Fruit fly (Drosophila melanogaster) whole organism, prepupa: ENCODE results near the gene CG7810.

Experiments used
- Blimp-1 ChIP-seq: fragments of 200-800 bp; sonication (Bioruptor generic); optimal IDR thresholded peaks from 3 replicates; lab custom pipeline; 2017; ENCODE audit warnings: missing biosample characterization, missing genetic modification characterization, mild to moderate bottlenecking, moderate library complexity, missing genetic modification reagents
- CG10631 ChIP-seq: fragments of 200-800 bp; sonication (Bioruptor generic); optimal IDR thresholded peaks from 2 replicates; lab custom pipeline; 2016; ENCODE audit warnings: missing biosample characterization, missing genetic modification characterization
- CG10669 ChIP-seq: fragments of 200-800 bp; sonication (Bioruptor generic); optimal IDR thresholded peaks from 3 replicates; lab custom pipeline; 2018; ENCODE audit warnings: missing biosample characterization, mild to moderate bottlenecking, missing genetic modification characterization, moderate library complexity
- CG11294 ChIP-seq: fragments of 200-800 bp; sonication (Bioruptor generic); IDR thresholded peaks from 2 replicates; pipeline ENCODE4 v1.3.6; 2022; ENCODE audit warnings: missing biosample characterization, missing genetic modification characterization
- CG11762 ChIP-seq: fragments of 200-800 bp; sonication (Bioruptor generic); optimal IDR thresholded peaks from 3 replicates; lab custom pipeline; 2016; ENCODE audit warnings: missing biosample characterization, missing genetic modification characterization; ENCODE audit not compliant: insufficient read depth
- CG11902 ChIP-seq: fragments of 200-800 bp; sonication (Bioruptor generic); optimal IDR thresholded peaks from 3 replicates; lab custom pipeline; 2016; ENCODE audit warnings: missing biosample characterization, missing genetic modification characterization
- CG15336 ChIP-seq: fragments of 200-800 bp; sonication (Bioruptor generic); IDR thresholded peaks from 2 replicates; pipeline ENCODE4 v1.3.6; 2022; ENCODE audit warnings: missing biosample characterization, missing genetic modification characterization
- CG16779 ChIP-seq: fragments of 200-800 bp; sonication (Bioruptor generic); optimal IDR thresholded peaks from 3 replicates; lab custom pipeline; 2017; ENCODE audit warnings: missing biosample characterization, mild to moderate bottlenecking, missing genetic modification characterization
- CG31627 ChIP-seq: fragments of 200-800 bp; sonication (Bioruptor generic); optimal IDR thresholded peaks from 3 replicates; lab custom pipeline; 2016; ENCODE audit warnings: missing biosample characterization, missing genetic modification characterization
- CG32006 ChIP-seq: fragments of 200-800 bp; sonication (Bioruptor generic); optimal IDR thresholded peaks from 3 replicates; lab custom pipeline; 2017; ENCODE audit warnings: missing biosample characterization, mild to moderate bottlenecking, missing genetic modification characterization
- CG3919 ChIP-seq: fragments of 200-800 bp; sonication (Bioruptor generic); optimal IDR thresholded peaks from 3 replicates; lab custom pipeline; 2016; ENCODE audit warnings: missing biosample characterization, missing genetic modification characterization
- CG6163 ChIP-seq: fragments of 200-800 bp; sonication (Bioruptor generic); IDR thresholded peaks from 3 replicates; pipeline ENCODE4 v1.3.6; 2022; ENCODE audit warnings: missing biosample characterization, missing genetic modification characterization
- CG6792 ChIP-seq: fragments of 200-800 bp; sonication (Bioruptor generic); optimal IDR thresholded peaks from 3 replicates; lab custom pipeline; 2016; ENCODE audit warnings: missing biosample characterization, missing genetic modification characterization
- CG6808 ChIP-seq: fragments of 200-800 bp; sonication (Bioruptor generic); optimal IDR thresholded peaks from 3 replicates; lab custom pipeline; 2017; ENCODE audit warnings: missing biosample characterization, missing genetic modification characterization, mild to moderate bottlenecking, moderate library complexity, missing genetic modification reagents
- CG7368 ChIP-seq: fragments of 200-800 bp; sonication (Bioruptor generic); optimal IDR thresholded peaks from 3 replicates; lab custom pipeline; 2016; ENCODE audit warnings: missing biosample characterization, missing genetic modification characterization
- CG8632 ChIP-seq: fragments of 200-800 bp; sonication (Bioruptor generic); optimal IDR thresholded peaks from 3 replicates; lab custom pipeline; 2016; ENCODE audit warnings: missing biosample characterization, missing genetic modification characterization
- CG9139 ChIP-seq: fragments of 200-800 bp; sonication (Bioruptor generic); optimal IDR thresholded peaks from 3 replicates; lab custom pipeline; 2017; ENCODE audit warnings: missing biosample characterization, mild to moderate bottlenecking, missing genetic modification characterization
- Eip75B ChIP-seq: fragments of 200-800 bp; sonication (Bioruptor generic); optimal IDR thresholded peaks from 3 replicates; lab custom pipeline; 2016; ENCODE audit warnings: missing biosample characterization, missing genetic modification characterization
- Eip78C ChIP-seq: fragments of 200-800 bp; sonication (Bioruptor generic); peaks from one replicate; lab custom pipeline; 2016; ENCODE audit warnings: missing biosample characterization, missing genetic modification characterization
- Eip93F ChIP-seq: fragments of 200-800 bp; sonication (Bioruptor generic); optimal IDR thresholded peaks from 2 replicates; lab custom pipeline; 2016; ENCODE audit warnings: missing biosample characterization, mild to moderate bottlenecking, missing genetic modification characterization
- Ets96B ChIP-seq: fragments of 200-800 bp; optimal IDR thresholded peaks from 2 replicates; lab custom pipeline; 2019; ENCODE audit warnings: missing biosample characterization, mild to moderate bottlenecking, missing genetic modification characterization, moderate library complexity
- Hr38 ChIP-seq: sonication (Bioruptor generic); optimal IDR thresholded peaks from 2 replicates; lab custom pipeline; 2016; ENCODE audit warnings: missing biosample characterization, missing genetic modification characterization
- Hr39 ChIP-seq: fragments of 200-800 bp; sonication (Bioruptor generic); optimal IDR thresholded peaks from 2 replicates; lab custom pipeline; 2016; ENCODE audit warnings: missing biosample characterization, missing genetic modification characterization
- Hr4 ChIP-seq: fragments of 200-800 bp; sonication (Bioruptor generic); optimal IDR thresholded peaks from 3 replicates; lab custom pipeline; 2016; ENCODE audit warnings: missing biosample characterization, missing genetic modification characterization
- Met ChIP-seq: fragments of 200-800 bp; sonication (Bioruptor generic); optimal IDR thresholded peaks from 3 replicates; lab custom pipeline; 2016; ENCODE audit warnings: missing biosample characterization, missing genetic modification characterization
- OdsH ChIP-seq: fragments of 200-800 bp; sonication (Bioruptor generic); optimal IDR thresholded peaks from 3 replicates; lab custom pipeline; 2016; ENCODE audit warnings: missing biosample characterization, missing genetic modification characterization
- Smox ChIP-seq: fragments of 200-800 bp; sonication (Bioruptor generic); optimal IDR thresholded peaks from 3 replicates; lab custom pipeline; 2016; ENCODE audit warnings: missing biosample characterization, missing genetic modification characterization
- Sox102F ChIP-seq: fragments of 200-800 bp; sonication (Bioruptor generic); optimal IDR thresholded peaks from 2 replicates; lab custom pipeline; 2016; ENCODE audit warnings: missing biosample characterization, mild to moderate bottlenecking, missing genetic modification characterization
- Sox14 ChIP-seq: fragments of 200-800 bp; sonication (Bioruptor generic); optimal IDR thresholded peaks from 3 replicates; lab custom pipeline; 2016; ENCODE audit warnings: missing biosample characterization, missing genetic modification characterization
- Sox15 ChIP-seq: fragments of 200-800 bp; sonication (Bioruptor generic); optimal IDR thresholded peaks from 3 replicates; lab custom pipeline; 2016; ENCODE audit warnings: missing biosample characterization, missing genetic modification characterization
- achi ChIP-seq: fragments of 200-800 bp; sonication (Bioruptor generic); optimal IDR thresholded peaks from 3 replicates; lab custom pipeline; 2016; ENCODE audit warnings: missing biosample characterization, missing genetic modification characterization
- acj6 ChIP-seq: fragments of 200-800 bp; sonication (Bioruptor generic); optimal IDR thresholded peaks from 3 replicates; lab custom pipeline; 2016; ENCODE audit warnings: missing biosample characterization, missing genetic modification characterization
- cyc ChIP-seq: fragments of 200-800 bp; sonication (Bioruptor generic); optimal IDR thresholded peaks from 3 replicates; lab custom pipeline; 2016; ENCODE audit warnings: missing biosample characterization, missing genetic modification characterization
- dac ChIP-seq: fragments of 200-800 bp; sonication (Bioruptor generic); optimal IDR thresholded peaks from 2 replicates; lab custom pipeline; 2017; ENCODE audit warnings: missing biosample characterization, mild to moderate bottlenecking, missing genetic modification characterization
- eg ChIP-seq: fragments of 200-800 bp; sonication (Bioruptor generic); IDR thresholded peaks from 3 replicates; pipeline ENCODE4 v1.3.6; 2022; ENCODE audit warnings: missing biosample characterization, missing genetic modification characterization
- fkh ChIP-seq: fragments of 200-800 bp; sonication (Bioruptor generic); optimal IDR thresholded peaks from 3 replicates; lab custom pipeline; 2017; ENCODE audit warnings: missing biosample characterization, mild to moderate bottlenecking, missing genetic modification characterization, moderate library complexity
- lz ChIP-seq: fragments of 200-800 bp; sonication (Bioruptor generic); optimal IDR thresholded peaks from 3 replicates; lab custom pipeline; 2016; ENCODE audit warnings: missing biosample characterization, missing genetic modification characterization
- net ChIP-seq: fragments of 200-800 bp; sonication (Bioruptor generic); optimal IDR thresholded peaks from 3 replicates; lab custom pipeline; 2016; ENCODE audit warnings: missing biosample characterization, missing genetic modification characterization
- pdm3 ChIP-seq: fragments of 200-800 bp; sonication (Bioruptor generic); optimal IDR thresholded peaks from 3 replicates; lab custom pipeline; 2016; ENCODE audit warnings: missing biosample characterization, missing genetic modification characterization
- svp ChIP-seq: fragments of 200-800 bp; sonication (Bioruptor generic); peaks from one replicate; lab custom pipeline; 2016; ENCODE audit warnings: missing biosample characterization, missing genetic modification characterization
- topi ChIP-seq: fragments of 200-800 bp; sonication (Bioruptor generic); optimal IDR thresholded peaks from 3 replicates; lab custom pipeline; 2016; ENCODE audit warnings: missing biosample characterization, missing genetic modification characterization
- vri ChIP-seq: fragments of 200-800 bp; sonication (Bioruptor generic); optimal IDR thresholded peaks from 3 replicates; lab custom pipeline; 2016; ENCODE audit warnings: missing biosample characterization, mild to moderate bottlenecking, missing genetic modification characterization

The CG7810 gene

DNA sequence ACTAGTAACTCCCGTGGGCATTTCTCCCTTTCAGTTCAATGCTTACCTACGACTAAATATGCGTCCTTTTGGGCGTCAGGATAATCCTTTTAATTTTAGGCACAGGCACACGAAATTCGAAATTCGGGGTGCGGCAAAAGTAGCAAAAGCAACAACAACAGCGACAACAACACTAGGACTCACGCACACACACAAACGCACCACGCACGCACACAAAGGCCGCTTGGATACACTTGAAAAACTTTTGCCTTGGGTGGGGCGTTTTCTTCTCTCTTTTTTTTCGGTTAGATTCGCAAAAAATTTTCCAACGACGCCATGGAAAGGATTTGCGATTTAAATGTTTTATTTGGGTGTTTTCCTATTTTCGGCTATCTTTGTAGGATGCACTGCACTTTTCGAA is 14.6 kb downstream of the CG7810 start:
- TF ChIP-seq CG8632 (GFP tag; lab: Kevin White, UChicago) (no peak), CG9139 (GFP tag; lab: Kevin White, UChicago) (no peak), Eip78C (GFP tag; lab: Kevin White, UChicago) (peak; percentile 23)

DNA sequence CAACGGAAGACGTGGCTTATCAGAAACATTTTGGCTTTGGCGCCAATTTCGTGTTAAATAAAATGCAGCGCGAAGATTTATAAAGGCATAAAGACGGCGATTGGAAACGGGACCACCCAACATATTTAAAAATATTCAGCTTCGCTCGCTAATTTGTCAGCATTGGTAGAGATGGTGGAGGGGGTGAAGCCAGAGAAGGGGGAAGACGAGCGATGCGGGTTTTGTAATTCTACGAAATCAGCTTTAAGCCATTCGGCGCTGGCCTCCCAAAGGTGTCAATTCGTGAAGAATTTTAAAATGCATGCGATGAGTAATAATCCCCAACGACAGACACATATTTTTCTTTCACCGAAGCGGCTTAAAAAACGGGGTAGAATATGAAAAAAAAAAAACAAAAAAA is 17.0 kb downstream of the CG7810 start:
- TF ChIP-seq CG10631 (GFP tag; lab: Kevin White, UChicago) (no peak), CG31627 (GFP tag; lab: Kevin White, UChicago) (no peak), CG7368 (GFP tag; lab: Kevin White, UChicago) (no peak), Smox (GFP tag; lab: Kevin White, UChicago) (no peak), vri (GFP tag; lab: Kevin White, UChicago) (no peak), CG11762 (GFP tag; lab: Kevin White, UChicago) (no peak), Sox102F (GFP tag; lab: Kevin White, UChicago) (no peak), Blimp-1 (GFP tag; lab: Kevin White, UChicago) (no peak), Hr38 (GFP tag; lab: Kevin White, UChicago) (no peak), CG10669 (GFP tag; lab: Kevin White, UChicago) (no peak), Met (no peak), lz (GFP tag; lab: Kevin White, UChicago) (no peak), CG32006 (no peak), CG11294 (GFP tag; lab: Robert Waterston, UW) (no peak), topi (GFP tag; lab: Kevin White, UChicago) (no peak), CG9139 (GFP tag; lab: Kevin White, UChicago) (no peak)

DNA sequence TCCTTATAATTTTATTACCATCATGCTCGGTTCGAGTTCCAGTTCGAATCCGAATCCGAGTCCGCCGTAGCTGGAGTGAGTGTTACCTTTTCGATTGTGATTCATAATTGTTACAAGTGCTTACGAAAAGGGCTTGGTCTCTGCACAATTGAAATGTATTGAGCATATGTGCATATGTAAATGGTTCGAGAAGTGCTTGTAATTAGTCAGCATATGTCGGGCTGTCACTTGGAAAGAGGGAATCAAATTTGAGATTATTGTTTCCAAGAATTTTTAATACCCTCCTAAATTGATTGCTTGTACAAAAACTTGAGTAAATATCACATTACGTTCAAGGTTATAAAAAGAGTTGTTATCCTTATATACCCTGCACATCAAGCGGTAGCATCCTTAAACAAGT is 17.5 kb downstream of the CG7810 start:
- TF ChIP-seq Sox14 (GFP tag; lab: Kevin White, UChicago) = no peak
- peak; percentile 13 for TF ChIP-seq CG6792 (GFP tag; lab: Kevin White, UChicago)
- TF ChIP-seq Sox102F (GFP tag; lab: Kevin White, UChicago) = peak; percentile 18
- TF ChIP-seq CG16779 (tag; lab: Kevin White, UChicago) = no peak
- TF ChIP-seq Blimp-1 (GFP tag; lab: Kevin White, UChicago) = no peak
- TF ChIP-seq Eip78C (GFP tag; lab: Kevin White, UChicago) = peak; percentile 63
- TF ChIP-seq Met = peak; percentile 10
- peak; percentile 45 for TF ChIP-seq Eip75B (GFP tag; lab: Kevin White, UChicago)
- TF ChIP-seq CG6808 (GFP tag; lab: Kevin White, UChicago) = no peak
- peak; percentile 53 for TF ChIP-seq svp (GFP tag; lab: Kevin White, UChicago)
- peak; percentile 29 for TF ChIP-seq Ets96B (tag; lab: Kevin White, UChicago)
- no peak for TF ChIP-seq topi (GFP tag; lab: Kevin White, UChicago)
- TF ChIP-seq CG6163 (GFP tag; lab: Robert Waterston, UW) = 0 out of 3 replicates have a peak, but pooled peaks have one; percentile 37
- peak; percentile 3 for TF ChIP-seq Hr4 (GFP tag; lab: Kevin White, UChicago)
- TF ChIP-seq acj6 = peak; percentile 46
- peak; percentile 39 for TF ChIP-seq CG8632 (GFP tag; lab: Kevin White, UChicago)
- TF ChIP-seq CG32006 = no peak

DNA sequence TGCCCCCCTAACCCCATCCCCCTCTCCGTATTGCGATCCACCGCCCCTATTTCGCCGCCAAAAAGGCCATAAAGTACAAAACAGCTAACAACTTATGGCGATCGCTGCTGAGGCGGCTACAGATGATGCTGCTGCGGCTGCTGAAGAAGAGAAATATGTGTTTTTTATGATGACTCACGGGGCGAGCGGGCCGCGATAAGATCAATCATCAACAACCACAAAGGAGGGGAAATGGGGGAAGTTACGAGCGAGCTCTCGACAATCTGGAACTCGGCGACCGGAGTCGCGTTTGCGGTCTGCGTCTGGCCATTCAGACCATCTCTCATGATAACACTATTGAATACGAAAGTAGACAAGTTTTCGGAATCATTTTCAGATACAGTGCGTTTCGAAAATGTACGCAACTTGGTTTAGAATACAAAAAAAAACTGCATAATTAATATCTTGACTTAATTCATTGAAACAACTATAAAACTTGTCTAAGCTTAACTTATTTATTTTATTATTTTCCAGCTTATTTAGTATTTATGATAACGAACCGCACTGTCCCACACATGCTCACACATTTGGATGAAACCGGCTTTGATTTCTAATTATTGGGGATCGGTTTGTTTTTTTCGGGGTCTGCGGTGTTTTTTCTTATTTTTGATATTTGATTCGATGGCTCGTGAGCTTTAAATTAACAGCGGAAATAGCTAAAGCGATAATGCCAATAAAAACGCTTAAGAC is 18.7 kb downstream of the CG7810 start:
- peak; percentile 58 for TF ChIP-seq net (GFP tag; lab: Kevin White, UChicago)
- peak; percentile 92 for TF ChIP-seq CG32006
- peak; percentile 55 for TF ChIP-seq Sox102F (GFP tag; lab: Kevin White, UChicago)
- peak; percentile 57 for TF ChIP-seq CG10631 (GFP tag; lab: Kevin White, UChicago)
- TF ChIP-seq svp (GFP tag; lab: Kevin White, UChicago) = peak; percentile 93
- peak; percentile 55 for TF ChIP-seq fkh
- TF ChIP-seq Eip93F (GFP tag; lab: Kevin White, UChicago) = no peak
- peak; percentile 75 for TF ChIP-seq CG11294 (GFP tag; lab: Robert Waterston, UW)
- TF ChIP-seq CG10669 (GFP tag; lab: Kevin White, UChicago) = peak; percentile 57
- no peak for TF ChIP-seq CG11902
- peak; percentile 32 for TF ChIP-seq cyc
- peak; percentile 56 for TF ChIP-seq Sox14 (GFP tag; lab: Kevin White, UChicago)
- TF ChIP-seq CG6808 (GFP tag; lab: Kevin White, UChicago) = peak; percentile 47
- TF ChIP-seq CG11762 (GFP tag; lab: Kevin White, UChicago) = peak; percentile 48
- TF ChIP-seq Sox15 (GFP tag; lab: Kevin White, UChicago) = peak; percentile 13
- peak; percentile 65 for TF ChIP-seq dac
- TF ChIP-seq OdsH = peak; percentile 74
- peak; percentile 46 for TF ChIP-seq CG31627 (GFP tag; lab: Kevin White, UChicago)
- TF ChIP-seq topi (GFP tag; lab: Kevin White, UChicago) = peak; percentile 56
- peak; percentile 59 for TF ChIP-seq Hr39
- TF ChIP-seq CG3919 (GFP tag; lab: Kevin White, UChicago) = peak; percentile 50
- peak; percentile 95 for TF ChIP-seq eg (GFP tag; lab: Robert Waterston, UW)
- TF ChIP-seq pdm3 (GFP tag; lab: Kevin White, UChicago) = peak; percentile 78
- TF ChIP-seq achi (GFP tag; lab: Kevin White, UChicago) = peak; percentile 71
- peak; percentile 92 for TF ChIP-seq Hr4 (GFP tag; lab: Kevin White, UChicago)
- peak; percentile 67 for TF ChIP-seq acj6
- TF ChIP-seq CG15336 (GFP tag; lab: Robert Waterston, UW) = peak; percentile 95
